Worm (Caenorhabditis elegans) whole organism, L1 larva: ENCODE data around the gene dpy-23.

Source experiments
- aly-2 ChIP-seq: fragments of 150-350 bp; optimal IDR thresholded peaks from 2 replicates; lab custom pipeline; 2014; ENCODE audit warnings: missing biosample characterization, missing genetic modification characterization
- ces-1 ChIP-seq: fragments of 150-350 bp; optimal IDR thresholded peaks from 2 replicates; lab custom pipeline; 2014; ENCODE audit warnings: missing biosample characterization, missing genetic modification reagents, missing genetic modification characterization
- unc-62 ChIP-seq: fragments of 150-350 bp; optimal IDR thresholded peaks from 2 replicates; lab custom pipeline; 2014; ENCODE audit warnings: missing biosample characterization, missing genetic modification reagents, missing genetic modification characterization
- ztf-4 ChIP-seq: fragments of 150-350 bp; optimal IDR thresholded peaks from 2 replicates; lab custom pipeline; 2014; ENCODE audit warnings: missing biosample characterization, missing genetic modification characterization

DNA sequence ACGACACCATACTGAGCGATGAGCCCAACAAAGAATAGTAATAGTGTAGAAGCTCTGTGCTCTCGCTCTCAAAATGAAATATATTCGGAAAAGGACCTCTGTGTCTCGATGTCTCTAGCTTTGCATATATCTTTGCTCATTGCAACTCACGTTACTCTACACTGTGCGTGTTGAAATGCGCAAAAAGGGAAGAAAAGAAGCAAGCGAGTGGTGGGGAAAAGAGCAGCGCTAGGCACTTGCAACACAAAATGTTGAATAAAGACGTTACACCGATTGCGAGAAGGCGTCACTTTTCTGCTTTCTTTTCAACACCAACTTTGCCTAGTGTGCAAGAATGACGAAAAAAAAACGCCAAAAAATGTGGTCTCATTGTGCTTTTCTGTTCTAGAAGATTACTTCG, 45.4 kb downstream of the dpy-23 start:
- TF ChIP-seq unc-62 (GFP tag; lab: Kevin White, UChicago) (no peak), ztf-4 (no peak), ces-1 (GFP tag; lab: Kevin White, UChicago) (no peak), aly-2 (tag; lab: Kevin White, UChicago) (no peak)
